Fruit fly (Drosophila melanogaster) whole organism, embryonic: ENCODE results near the gene Drice.

Source experiments
- CG10959 ChIP-seq: fragments of 200-800 bp; sonication (Bioruptor generic); IDR thresholded peaks from 2 replicates; pipeline ENCODE4 v1.3.6; 2022; ENCODE audit warnings: missing biosample characterization, missing genetic modification characterization
- CG11085 ChIP-seq: fragments of 200-800 bp; sonication (Bioruptor generic); IDR thresholded peaks from 2 replicates; pipeline ENCODE4 v1.3.6; 2022; ENCODE audit warnings: missing biosample characterization, missing genetic modification characterization
- CG11247 ChIP-seq: fragments of 200-800 bp; sonication (Bioruptor generic); IDR thresholded peaks from 2 replicates; pipeline ENCODE4 v1.3.6; 2022; ENCODE audit warnings: missing biosample characterization, missing genetic modification characterization
- CG12659 ChIP-seq: fragments of 200-800 bp; sonication (Bioruptor generic); optimal IDR thresholded peaks from 3 replicates; lab custom pipeline; 2017; ENCODE audit warnings: mild to moderate bottlenecking, missing biosample characterization, missing genetic modification reagents, missing genetic modification characterization
- CG14050 ChIP-seq: fragments of 200-800 bp; sonication (Bioruptor generic); IDR thresholded peaks from 3 replicates; pipeline ENCODE4 v1.3.6; 2022; ENCODE audit warnings: missing biosample characterization, missing genetic modification characterization
- CG15011 ChIP-seq: fragments of 200-800 bp; sonication (Bioruptor generic); optimal IDR thresholded peaks from 3 replicates; lab custom pipeline; 2018; ENCODE audit warnings: missing biosample characterization, mild to moderate bottlenecking, missing genetic modification characterization
- CG33213 ChIP-seq: fragments of 200-800 bp; sonication (Bioruptor generic); optimal IDR thresholded peaks from 3 replicates; lab custom pipeline; 2016; ENCODE audit warnings: missing biosample characterization, missing genetic modification characterization
- CG4404 ChIP-seq: fragments of 200-800 bp; sonication (Bioruptor generic); IDR thresholded peaks from 2 replicates; pipeline ENCODE4 v1.3.6; 2022; ENCODE audit warnings: missing biosample characterization, missing genetic modification characterization
- CG4707 ChIP-seq: fragments of 200-800 bp; sonication (Bioruptor generic); optimal IDR thresholded peaks from 2 replicates; lab custom pipeline; 2018; ENCODE audit warnings: missing biosample characterization, mild to moderate bottlenecking, missing genetic modification characterization, moderate library complexity
- CG6791 ChIP-seq: fragments of 200-800 bp; sonication (Bioruptor generic); IDR thresholded peaks from 3 replicates; pipeline ENCODE4 v1.3.6; 2022; ENCODE audit warnings: missing biosample characterization, missing genetic modification characterization; ENCODE audit not compliant: partially characterized antibody
- CG6854 ChIP-seq: fragments of 200-800 bp; sonication (Bioruptor generic); optimal IDR thresholded peaks from 3 replicates; lab custom pipeline; 2017; ENCODE audit warnings: missing biosample characterization, mild to moderate bottlenecking, missing genetic modification characterization
- CG7271 ChIP-seq: fragments of 200-800 bp; sonication (Bioruptor generic); optimal IDR thresholded peaks from 2 replicates; lab custom pipeline; 2018; ENCODE audit warnings: missing biosample characterization, mild to moderate bottlenecking, missing genetic modification characterization, moderate library complexity
- CG8765 ChIP-seq: fragments of 200-800 bp; sonication (Bioruptor generic); IDR thresholded peaks from 2 replicates; pipeline ENCODE4 v1.3.6; 2022; ENCODE audit warnings: missing biosample characterization, missing genetic modification characterization
- Dad ChIP-seq: fragments of 200-800 bp; sonication (Bioruptor generic); optimal IDR thresholded peaks from 3 replicates; lab custom pipeline; 2016; ENCODE audit warnings: missing biosample characterization, missing genetic modification characterization
- Dll ChIP-seq: fragments of 200-800 bp; sonication (Bioruptor generic); IDR thresholded peaks from 4 replicates; pipeline ENCODE4 v1.3.6; 2022; ENCODE audit warnings: missing biosample characterization, missing genetic modification characterization; ENCODE audit not compliant: partially characterized antibody
- Drgx ChIP-seq: fragments of 200-800 bp; sonication (Bioruptor generic); IDR thresholded peaks from 2 replicates; pipeline ENCODE4 v1.3.6; 2022; ENCODE audit warnings: missing biosample characterization, missing genetic modification characterization
- Elba2 ChIP-seq: fragments of 200-800 bp; sonication (Bioruptor generic); optimal IDR thresholded peaks from 3 replicates; lab custom pipeline; 2016; ENCODE audit warnings: missing biosample characterization, missing genetic modification characterization
- Ets65A ChIP-seq: fragments of 200-800 bp; sonication (Bioruptor generic); peaks from one replicate; lab custom pipeline; 2016; ENCODE audit warnings: missing biosample characterization, missing genetic modification characterization
- Fer2 ChIP-seq: fragments of 200-800 bp; sonication (Bioruptor generic); optimal IDR thresholded peaks from 2 replicates; lab custom pipeline; 2018; ENCODE audit warnings: missing biosample characterization, mild to moderate bottlenecking, missing genetic modification characterization, moderate library complexity
- Fer3 ChIP-seq: fragments of 200-800 bp; sonication (Bioruptor generic); optimal IDR thresholded peaks from 2 replicates; lab custom pipeline; 2018; ENCODE audit warnings: missing biosample characterization, mild to moderate bottlenecking, missing genetic modification characterization, moderate library complexity
- HHEX ChIP-seq: fragments of 200-800 bp; sonication (Bioruptor generic); optimal IDR thresholded peaks from 3 replicates; lab custom pipeline; 2017; ENCODE audit warnings: missing biosample characterization, mild to moderate bottlenecking, missing genetic modification characterization, missing genetic modification reagents
- Scr ChIP-seq: fragments of 200-800 bp; sonication (Bioruptor generic); IDR thresholded peaks from 2 replicates; pipeline ENCODE4 v1.3.6; 2022; ENCODE audit warnings: missing biosample characterization, missing genetic modification characterization; ENCODE audit not compliant: partially characterized antibody
- Sox102F ChIP-seq: fragments of 200-800 bp; sonication (Bioruptor generic); optimal IDR thresholded peaks from 2 replicates; lab custom pipeline; 2018; ENCODE audit warnings: missing biosample characterization, mild to moderate bottlenecking, missing genetic modification characterization, moderate library complexity
- Ssrp ChIP-seq: fragments of 200-800 bp; sonication (Bioruptor generic); optimal IDR thresholded peaks from 2 replicates; lab custom pipeline; 2018; ENCODE audit warnings: missing biosample characterization, mild to moderate bottlenecking, missing genetic modification characterization, moderate library complexity
- Taf1 ChIP-seq: fragments of 200-800 bp; sonication (Bioruptor generic); IDR thresholded peaks from 2 replicates; pipeline ENCODE4 v1.3.6; 2022; ENCODE audit warnings: missing biosample characterization, missing genetic modification characterization
- bbx ChIP-seq: fragments of 200-800 bp; sonication (Bioruptor generic); IDR thresholded peaks from 2 replicates; pipeline ENCODE4 v1.3.6; 2022; ENCODE audit warnings: missing biosample characterization, missing genetic modification characterization; ENCODE audit not compliant: partially characterized antibody
- bsh ChIP-seq, 2 experiments: fragments of 200-800 bp; sonication (Bioruptor generic); optimal IDR thresholded peaks; 2 replicates each; lab custom pipeline; 2017 to 2018; ENCODE audit warnings: mild to moderate bottlenecking in 2 of 2, missing biosample characterization in 2 of 2, missing genetic modification characterization in 2 of 2, moderate library complexity in 1 of 2
- cas ChIP-seq: fragments of 200-800 bp; sonication (Bioruptor generic); IDR thresholded peaks from 2 replicates; pipeline ENCODE4 v1.3.6; 2022; ENCODE audit warnings: missing biosample characterization, missing genetic modification characterization
- ci ChIP-seq: fragments of 200-800 bp; sonication (Bioruptor generic); IDR thresholded peaks from 3 replicates; pipeline ENCODE4 v1.3.6; 2022; ENCODE audit warnings: missing biosample characterization, missing genetic modification characterization
- dimm ChIP-seq: fragments of 200-800 bp; sonication (Bioruptor generic); IDR thresholded peaks from 2 replicates; pipeline ENCODE4 v1.3.6; 2022; ENCODE audit warnings: missing biosample characterization, missing genetic modification characterization
- ems ChIP-seq: fragments of 200-800 bp; sonication (Bioruptor generic); optimal IDR thresholded peaks from 3 replicates; lab custom pipeline; 2016; ENCODE audit warnings: missing biosample characterization, missing genetic modification characterization
- exex ChIP-seq: fragments of 200-800 bp; sonication (Bioruptor generic); optimal IDR thresholded peaks from 4 replicates; lab custom pipeline; 2018; ENCODE audit warnings: missing biosample characterization, mild to moderate bottlenecking, missing genetic modification characterization, moderate library complexity
- fd102C ChIP-seq: fragments of 200-800 bp; sonication (Bioruptor generic); optimal IDR thresholded peaks from 2 replicates; lab custom pipeline; 2018; ENCODE audit warnings: missing biosample characterization, mild to moderate bottlenecking, missing genetic modification characterization, moderate library complexity
- hb ChIP-seq: fragments of 200-800 bp; sonication (Bioruptor generic); IDR thresholded peaks from 3 replicates; pipeline ENCODE4 v1.3.6; 2022; ENCODE audit warnings: missing biosample characterization, missing genetic modification characterization; ENCODE audit not compliant: partially characterized antibody
- nerfin-2 ChIP-seq: fragments of 200-800 bp; sonication (Bioruptor generic); IDR thresholded peaks from 2 replicates; pipeline ENCODE4 v1.3.6; 2022; ENCODE audit warnings: missing biosample characterization, missing genetic modification characterization; ENCODE audit not compliant: partially characterized antibody
- pb ChIP-seq: fragments of 200-800 bp; sonication (Bioruptor generic); optimal IDR thresholded peaks from 3 replicates; lab custom pipeline; 2016; ENCODE audit warnings: missing biosample characterization, missing genetic modification characterization
- repo ChIP-seq: fragments of 200-800 bp; sonication (Bioruptor generic); optimal IDR thresholded peaks from 2 replicates; lab custom pipeline; 2016; ENCODE audit warnings: missing biosample characterization, missing genetic modification characterization
- sc ChIP-seq, 3 experiments: fragments of >200 bp in 2 of 3; fragments of 200-800 bp in 1 of 3; sonication (Bioruptor generic) in 1 of 3; optimal IDR thresholded peaks; 2 replicates in 2 of 3; 3 replicates in 1 of 3; lab custom pipeline; 2017; ENCODE audit warnings: mild to moderate bottlenecking in 1 of 3, missing biosample characterization in 1 of 3, missing genetic modification characterization in 1 of 3, missing genetic modification reagents in 1 of 3
- scrt ChIP-seq: fragments of 200-800 bp; sonication (Bioruptor generic); optimal IDR thresholded peaks from 2 replicates; lab custom pipeline; 2018; ENCODE audit warnings: missing biosample characterization, mild to moderate bottlenecking, missing genetic modification characterization, moderate library complexity
- sd ChIP-seq: fragments of 200-800 bp; sonication (Bioruptor generic); optimal IDR thresholded peaks from 3 replicates; lab custom pipeline; 2018; ENCODE audit warnings: missing biosample characterization, mild to moderate bottlenecking, missing genetic modification characterization, moderate library complexity
- sima ChIP-seq: fragments of 200-800 bp; sonication (Bioruptor generic); optimal IDR thresholded peaks from 2 replicates; lab custom pipeline; 2016; ENCODE audit warnings: missing biosample characterization, missing genetic modification characterization
- sisA ChIP-seq: fragments of 200-800 bp; sonication (Bioruptor generic); IDR thresholded peaks from 2 replicates; pipeline ENCODE4 v1.3.6; 2022; ENCODE audit warnings: missing biosample characterization, missing genetic modification characterization
- slou ChIP-seq: fragments of 200-800 bp; sonication (Bioruptor generic); optimal IDR thresholded peaks from 3 replicates; lab custom pipeline; 2016; ENCODE audit warnings: missing biosample characterization, missing genetic modification characterization
- so ChIP-seq: fragments of 200-800 bp; sonication (Bioruptor generic); IDR thresholded peaks from 3 replicates; pipeline ENCODE4 v1.3.6; 2022; ENCODE audit warnings: missing biosample characterization, missing genetic modification characterization
- ssp ChIP-seq: fragments of 200-800 bp; sonication (Bioruptor generic); IDR thresholded peaks from 2 replicates; pipeline ENCODE4 v1.3.6; 2022; ENCODE audit warnings: missing biosample characterization, missing genetic modification characterization
- sug ChIP-seq: fragments of 200-800 bp; optimal IDR thresholded peaks from 2 replicates; lab custom pipeline; 2019; ENCODE audit warnings: missing biosample characterization, mild to moderate bottlenecking, missing genetic modification characterization, moderate library complexity
- tio ChIP-seq: fragments of 200-800 bp; sonication (Bioruptor generic); optimal IDR thresholded peaks from 2 replicates; lab custom pipeline; 2017; ENCODE audit warnings: missing biosample characterization, missing genetic modification characterization, inconsistent platforms
- z ChIP-seq: fragments of 200-800 bp; sonication (Bioruptor generic); IDR thresholded peaks from 3 replicates; pipeline ENCODE4 v1.3.6; 2022; ENCODE audit warnings: missing biosample characterization, missing genetic modification characterization

The Drice gene

dm6 chr3R:29802753-29803313 is 3.4 kb downstream of the Drice start, which contains the start of the genes Etfb and CG7789 (continued):
- 0 out of 3 replicates have a peak, but pooled peaks have one; percentile 62 for TF ChIP-seq hb (GFP tag; lab: Robert Waterston, UW)
- TF ChIP-seq CG4404, result peak; percentile 70
- TF ChIP-seq bbx, result peak; percentile 63; the same call in 1 of the 2 replicates
- TF ChIP-seq sd (tag; lab: Kevin White, UChicago), result no peak
- peak; percentile 63; the same call in 1 of the 2 replicates for TF ChIP-seq CG8765 (GFP tag; lab: Robert Waterston, UW)
- peak; percentile 79 for TF ChIP-seq pb (GFP tag; lab: Kevin White, UChicago)
- TF ChIP-seq CG7271 (tag; lab: Kevin White, UChicago), result no peak
- TF ChIP-seq CG11247, result peak; percentile 79
- peak; percentile 57 for TF ChIP-seq HHEX (GFP tag; lab: Kevin White, UChicago)
- peak; percentile 42; the same call in 1 of the 2 replicates for TF ChIP-seq cas
- peak; percentile 92 for TF ChIP-seq Drgx (GFP tag; lab: Robert Waterston, UW)
- TF ChIP-seq Ets65A (GFP tag; lab: Kevin White, UChicago), result peak; percentile 95
- TF ChIP-seq dimm (GFP tag; lab: Robert Waterston, UW), result no peak
- peak; percentile 88 for TF ChIP-seq ci (GFP tag; lab: Robert Waterston, UW)
- 0 out of 3 replicates have a peak, but pooled peaks have one; percentile 6 for TF ChIP-seq z (GFP tag; lab: Robert Waterston, UW)
- TF ChIP-seq so, result 0 out of 3 replicates have a peak, but pooled peaks have one; percentile 8
- no peak for TF ChIP-seq fd102C (GFP tag; lab: Kevin White, UChicago)
- TF ChIP-seq Fer3 (tag; lab: Kevin White, UChicago), result peak; percentile 78
- TF ChIP-seq CG15011 (GFP tag; lab: Kevin White, UChicago), result no peak
- peak; percentile 74 for TF ChIP-seq exex
- peak; percentile 64 for TF ChIP-seq Ssrp (tag; lab: Kevin White, UChicago)
- TF ChIP-seq sima (GFP tag; lab: Kevin White, UChicago), result peak; percentile 57
- TF ChIP-seq scrt (GFP tag; lab: Kevin White, UChicago), result peak; percentile 81
- peak; percentile 86 for TF ChIP-seq CG12659 (GFP tag; lab: Kevin White, UChicago)
- TF ChIP-seq repo (GFP tag; lab: Kevin White, UChicago), result peak; percentile 54
- no peak for TF ChIP-seq sug
- TF ChIP-seq Taf1 (GFP tag; lab: Robert Waterston, UW), result peak; percentile 76
- peak; percentile 58 for TF ChIP-seq ssp (GFP tag; lab: Robert Waterston, UW)
- peak; percentile 74; the same call in 1 of the 2 replicates for TF ChIP-seq CG11085 (GFP tag; lab: Robert Waterston, UW)
- peak; percentile 89 for TF ChIP-seq Scr (GFP tag; lab: Robert Waterston, UW)
- TF ChIP-seq CG4707 (GFP tag; lab: Kevin White, UChicago), result no peak
- TF ChIP-seq Dad (GFP tag; lab: Kevin White, UChicago), result peak; percentile 55
- TF ChIP-seq Sox102F (GFP tag; lab: Kevin White, UChicago), result no peak
- TF ChIP-seq nerfin-2 (GFP tag; lab: Robert Waterston, UW), result peak; percentile 53; the same call in 1 of the 2 replicates
- no peak for TF ChIP-seq sc (optimal IDR thresholded peaks at IDR 0.05; lab: Kevin White, UChicago)
- no peak for TF ChIP-seq sc (GFP tag; optimal IDR thresholded peaks at IDR 0.05; lab: Kevin White, UChicago)
- no peak for TF ChIP-seq slou (GFP tag; lab: Kevin White, UChicago)
- TF ChIP-seq Elba2, result no peak
- no peak for TF ChIP-seq CG10959 (GFP tag; lab: Robert Waterston, UW)
- TF ChIP-seq CG6791 (GFP tag; lab: Robert Waterston, UW), result no peak; the same call in 2 of the 3 replicates
- no peak for TF ChIP-seq Fer2 (tag; lab: Kevin White, UChicago)
- peak; percentile 65 for TF ChIP-seq ems (GFP tag; lab: Kevin White, UChicago)
- TF ChIP-seq bsh (GFP tag; optimal IDR thresholded peaks at IDR 0.05; lab: Kevin White, UChicago), result peak; percentile 67 to 96
- peak; percentile 73 for TF ChIP-seq CG33213 (GFP tag; lab: Kevin White, UChicago)
- no peak for TF ChIP-seq tio (GFP tag; lab: Kevin White, UChicago)
- peak; percentile 0 for TF ChIP-seq CG6854 (GFP tag; lab: Kevin White, UChicago)
- TF ChIP-seq Dll (GFP tag; lab: Robert Waterston, UW), result peak; percentile 89
- peak; percentile 78 for TF ChIP-seq sisA (GFP tag; lab: Robert Waterston, UW)
- TF ChIP-seq CG14050, result peak; percentile 17; the same call in 1 of the 3 replicates
